Fruit fly (Drosophila melanogaster) whole organism, pupa: ENCODE data around the gene bgm.

ENCODE experiments used
- CG15710 ChIP-seq: fragments of 200-800 bp; sonication (Bioruptor generic); optimal IDR thresholded peaks from 2 replicates; lab custom pipeline; 2018; ENCODE audit warnings: missing biosample characterization, mild to moderate bottlenecking, missing genetic modification characterization, moderate library complexity
- CG17806 ChIP-seq: fragments of 200-800 bp; sonication (Bioruptor generic); optimal IDR thresholded peaks from 2 replicates; lab custom pipeline; 2018; ENCODE audit warnings: missing biosample characterization, mild to moderate bottlenecking, missing genetic modification characterization, moderate library complexity
- CG32121 ChIP-seq: fragments of 200-800 bp; sonication (Bioruptor generic); IDR thresholded peaks from 2 replicates; pipeline ENCODE4 v1.3.6; 2022; ENCODE audit warnings: missing biosample characterization, missing genetic modification characterization
- CG4496 ChIP-seq: fragments of 200-800 bp; sonication (Bioruptor generic); IDR thresholded peaks from 3 replicates; pipeline ENCODE4 v1.3.6; 2022; ENCODE audit warnings: missing biosample characterization, missing genetic modification characterization
- CG8301 ChIP-seq: fragments of 200-800 bp; sonication (Bioruptor generic); optimal IDR thresholded peaks from 2 replicates; lab custom pipeline; 2018; ENCODE audit warnings: missing biosample characterization, mild to moderate bottlenecking, missing genetic modification characterization
- D1 ChIP-seq: fragments of 200-800 bp; sonication (Bioruptor generic); optimal IDR thresholded peaks from 2 replicates; lab custom pipeline; 2018; ENCODE audit warnings: missing biosample characterization, mild to moderate bottlenecking, missing genetic modification characterization, moderate library complexity
- Ets98B ChIP-seq: fragments of 200-800 bp; sonication (Bioruptor generic); IDR thresholded peaks from 2 replicates; pipeline ENCODE4 v1.3.6; 2022; ENCODE audit warnings: missing biosample characterization, missing genetic modification characterization
- Pif1A ChIP-seq: fragments of 200-800 bp; sonication (Bioruptor generic); optimal IDR thresholded peaks from 3 replicates; lab custom pipeline; 2016; ENCODE audit warnings: missing biosample characterization, missing genetic modification characterization
- Pif1B ChIP-seq: fragments of 200-800 bp; sonication (Bioruptor generic); optimal IDR thresholded peaks from 3 replicates; lab custom pipeline; 2016; ENCODE audit warnings: missing biosample characterization, missing genetic modification characterization
- rn ChIP-seq: fragments of 200-800 bp; sonication (Bioruptor generic); IDR thresholded peaks from 2 replicates; pipeline ENCODE4 v1.3.6; 2022; ENCODE audit warnings: missing biosample characterization, missing genetic modification characterization

dm6 chr2L:13967846-13968350 is 44.9 kb upstream of the bgm start, which contains the start of gene NimB3:
- no peak for TF ChIP-seq CG15710
- no peak for TF ChIP-seq CG8301 (tag; lab: Kevin White, UChicago)
- no peak for TF ChIP-seq Pif1A (GFP tag; lab: Kevin White, UChicago)
- TF ChIP-seq CG4496, result no peak
- no peak for TF ChIP-seq Pif1B
- no peak for TF ChIP-seq rn (GFP tag; lab: Robert Waterston, UW)
- no peak for TF ChIP-seq CG32121
- TF ChIP-seq D1 (tag; lab: Kevin White, UChicago), result no peak
- no peak for TF ChIP-seq CG17806 (tag; lab: Kevin White, UChicago)
- no peak for TF ChIP-seq Ets98B (GFP tag; lab: Robert Waterston, UW)
